Worm (Caenorhabditis elegans): Measurements from ENCODE around the gene col-72.

ce11 chrII:3527460-3527859 is 3.5 kb upstream of the col-72 start:
- no peak for TF ChIP-seq T22C8.4 (GFP tag; IDR thresholded peaks at IDR 0.05)
- no peak for TF ChIP-seq ztf-23 (GFP tag; IDR thresholded peaks at IDR 0.05)
- no peak for TF ChIP-seq klf-2 (GFP tag; conservative IDR thresholded peaks at IDR 0.05)
- TF ChIP-seq cog-1 (tag; optimal IDR thresholded peaks at IDR 0.05) = no peak
- TF ChIP-seq tab-1 (GFP tag; IDR thresholded peaks at IDR 0.05) = no peak
- TF ChIP-seq flt-1 (GFP tag; IDR thresholded peaks at IDR 0.05) = no peak
- TF ChIP-seq med-1 (GFP tag; optimal IDR thresholded peaks at IDR 0.05; ENCODE audit: insufficient read depth) = no peak
- no peak for TF ChIP-seq ztf-29 (GFP tag; IDR thresholded peaks at IDR 0.05)
- TF ChIP-seq ref-1 (GFP tag; conservative IDR thresholded peaks at IDR 0.05) = no peak

All from whole organism, midembryonic.